Worm (Caenorhabditis elegans) whole organism, young adult: Measurements from ENCODE around the gene dlc-1.

Experiments
- B0019.2 ChIP-seq: fragments of 200-800 bp; sonication (Bioruptor generic); conservative IDR thresholded peaks from 2 replicates; pipeline ENCODE4 v1.3.6; 2022; ENCODE audit warnings: missing genetic modification reagents, missing genetic modification characterization, missing compliant biosample characterization
- B0336.3 ChIP-seq: fragments of 200-800 bp; sonication (Bioruptor generic); IDR thresholded peaks from 2 replicates; pipeline ENCODE4 v1.3.6; 2022; ENCODE audit warnings: missing genetic modification characterization, missing compliant biosample characterization
- C17E4.6 ChIP-seq: fragments of 200-800 bp; sonication (Bioruptor generic); IDR thresholded peaks from 2 replicates; pipeline ENCODE4 v1.3.6; 2022; ENCODE audit warnings: missing genetic modification reagents, missing genetic modification characterization, missing compliant biosample characterization
- D2030.7 ChIP-seq: fragments of 200-800 bp; sonication (Bioruptor generic); IDR thresholded peaks from 2 replicates; pipeline ENCODE4 v1.3.6; 2022; ENCODE audit warnings: missing genetic modification reagents, missing genetic modification characterization, missing compliant biosample characterization
- F10E7.11 ChIP-seq: sonication (generic microtip); optimal IDR thresholded peaks from 2 replicates; lab custom pipeline; 2017; ENCODE audit warnings: mild to moderate bottlenecking, missing genetic modification characterization, moderate library complexity, missing compliant biosample characterization
- F22D6.2 ChIP-seq: sonication (generic microtip); optimal IDR thresholded peaks from 2 replicates; lab custom pipeline; 2016; ENCODE audit warnings: mild to moderate bottlenecking, missing genetic modification characterization, missing compliant biosample characterization
- K12H6.12 ChIP-seq: fragments of 200-800 bp; sonication (Bioruptor generic); optimal IDR thresholded peaks from 2 replicates; lab custom pipeline; 2018; ENCODE audit warnings: mild to moderate bottlenecking, missing genetic modification characterization, missing compliant biosample characterization
- T07F8.4 ChIP-seq: sonication (generic microtip); optimal IDR thresholded peaks from 2 replicates; lab custom pipeline; 2016; ENCODE audit warnings: mild to moderate bottlenecking, missing genetic modification characterization, moderate library complexity, missing compliant biosample characterization
- Y53F4B.3 ChIP-seq: fragments of 200-800 bp; sonication (Bioruptor generic); IDR thresholded peaks from 2 replicates; pipeline ENCODE4 v1.3.6; 2022; ENCODE audit warnings: missing genetic modification reagents, missing genetic modification characterization, missing compliant biosample characterization
- Y53G8AR.9 ChIP-seq: fragments of 200-800 bp; sonication (Bioruptor generic); conservative IDR thresholded peaks from 2 replicates; pipeline ENCODE4 v1.3.6; 2022; ENCODE audit warnings: missing genetic modification reagents, missing genetic modification characterization, missing compliant biosample characterization
- Y95B8A.8 ChIP-seq: fragments of 200-800 bp; sonication (Bioruptor generic); IDR thresholded peaks from 2 replicates; pipeline ENCODE4 v1.3.6; 2022; ENCODE audit warnings: missing genetic modification reagents, missing genetic modification characterization, missing compliant biosample characterization
- ZK185.1 ChIP-seq: sonication (generic microtip); optimal IDR thresholded peaks from 2 replicates; lab custom pipeline; 2016; ENCODE audit warnings: mild to moderate bottlenecking, missing genetic modification characterization, missing compliant biosample characterization; ENCODE audit not compliant: poor library complexity, severe bottlenecking
- aptf-3 ChIP-seq: fragments of 200-800 bp; sonication (Bioruptor generic); IDR thresholded peaks from 2 replicates; pipeline ENCODE4 v1.3.6; 2022; ENCODE audit warnings: missing genetic modification characterization, missing compliant biosample characterization
- atf-7 ChIP-seq: sonication (generic microtip); optimal IDR thresholded peaks from 2 replicates; lab custom pipeline; 2017; ENCODE audit warnings: mild to moderate bottlenecking, missing genetic modification characterization, missing compliant biosample characterization
- attf-6 ChIP-seq: fragments of 200-800 bp; sonication (Bioruptor generic); IDR thresholded peaks from 2 replicates; pipeline ENCODE4 v1.3.6; 2022; ENCODE audit warnings: missing genetic modification reagents, missing genetic modification characterization, missing compliant biosample characterization
- bed-2 ChIP-seq: fragments of 200-800 bp; sonication (Bioruptor generic); IDR thresholded peaks from 2 replicates; pipeline ENCODE4 v1.3.6; 2022; ENCODE audit warnings: missing genetic modification reagents, missing genetic modification characterization, missing compliant biosample characterization
- cebp-1 ChIP-seq, 2 experiments: fragments of 200-800 bp in 1 of 2; sonication (Bioruptor generic) in 1 of 2; sonication (generic microtip) in 1 of 2; IDR thresholded peaks in 1 of 2; optimal IDR thresholded peaks in 1 of 2; 2 replicates each; pipeline versions ENCODE4 v1.3.6 to Lab custom; 2017 to 2022; ENCODE audit warnings: missing compliant biosample characterization in 2 of 2, missing genetic modification characterization in 2 of 2, mild to moderate bottlenecking in 1 of 2, missing genetic modification reagents in 1 of 2, moderate library complexity in 1 of 2
- ceh-100 ChIP-seq: fragments of 200-800 bp; sonication (Bioruptor generic); IDR thresholded peaks from 2 replicates; pipeline ENCODE4 v1.3.6; 2022; ENCODE audit warnings: missing genetic modification reagents, missing genetic modification characterization, missing compliant biosample characterization
- him-1 ChIP-seq: sonication (generic microtip); optimal IDR thresholded peaks from 2 replicates; lab custom pipeline; 2016; ENCODE audit warnings: missing genotype, missing genetic modification reagents, missing genetic modification characterization, missing compliant biosample characterization
- lag-1 ChIP-seq: fragments of 200-800 bp; sonication (Bioruptor generic); IDR thresholded peaks from 2 replicates; pipeline ENCODE4 v1.3.6; 2022; ENCODE audit warnings: missing genetic modification reagents, missing genetic modification characterization, missing compliant biosample characterization
- lin-26 ChIP-seq: fragments of 200-800 bp; sonication (Bioruptor generic); IDR thresholded peaks from 2 replicates; pipeline ENCODE4 v1.3.6; 2022; ENCODE audit warnings: missing genetic modification reagents, missing genetic modification characterization, missing compliant biosample characterization
- madf-6 ChIP-seq: fragments of 200-800 bp; sonication (Bioruptor generic); IDR thresholded peaks from 2 replicates; pipeline ENCODE4 v1.3.6; 2022; ENCODE audit warnings: missing genetic modification reagents, missing genetic modification characterization, missing compliant biosample characterization
- madf-8 ChIP-seq: fragments of 200-800 bp; sonication (Bioruptor generic); conservative IDR thresholded peaks from 2 replicates; pipeline ENCODE4 v1.3.6; 2022; ENCODE audit warnings: missing genetic modification reagents, missing genetic modification characterization, missing compliant biosample characterization
- mxl-1 ChIP-seq: sonication (generic microtip); optimal IDR thresholded peaks from 2 replicates; lab custom pipeline; 2016; ENCODE audit warnings: missing genetic modification characterization, missing compliant biosample characterization
- nfya-1 ChIP-seq: sonication (generic microtip); optimal IDR thresholded peaks from 2 replicates; lab custom pipeline; 2017; ENCODE audit warnings: antibody characterized with exemption, missing compliant biosample characterization, missing genetic modification characterization, borderline replicate concordance; ENCODE audit not compliant: insufficient read depth
- nfya-2 ChIP-seq: fragments of 200-800 bp; sonication (Bioruptor generic); IDR thresholded peaks from 2 replicates; pipeline ENCODE4 v1.3.6; 2022; ENCODE audit warnings: missing genetic modification reagents, missing genetic modification characterization, missing compliant biosample characterization
- nhr-120 ChIP-seq: fragments of 200-800 bp; sonication (Bioruptor generic); IDR thresholded peaks from 2 replicates; pipeline ENCODE4 v1.3.6; 2022; ENCODE audit warnings: missing genetic modification characterization, missing compliant biosample characterization
- nhr-179 ChIP-seq: sonication (generic microtip); optimal IDR thresholded peaks from 2 replicates; lab custom pipeline; 2016; ENCODE audit warnings: mild to moderate bottlenecking, missing genetic modification characterization, missing compliant biosample characterization
- pbrm-1 ChIP-seq: fragments of 200-800 bp; sonication (Bioruptor generic); IDR thresholded peaks from 2 replicates; pipeline ENCODE4 v1.3.6; 2022; ENCODE audit warnings: missing genetic modification reagents, missing genetic modification characterization, missing compliant biosample characterization
- rcor-1 ChIP-seq: fragments of 200-800 bp; sonication (Bioruptor generic); IDR thresholded peaks from 2 replicates; pipeline ENCODE4 v1.3.6; 2022; ENCODE audit warnings: missing genetic modification reagents, missing genetic modification characterization, missing compliant biosample characterization
- repo-1 ChIP-seq: sonication (generic microtip); optimal IDR thresholded peaks from 2 replicates; lab custom pipeline; 2017; ENCODE audit warnings: mild to moderate bottlenecking, missing genetic modification characterization, missing compliant biosample characterization
- sdz-38 ChIP-seq: sonication (generic microtip); optimal IDR thresholded peaks from 2 replicates; lab custom pipeline; 2016; ENCODE audit warnings: missing genotype, missing genetic modification characterization, missing compliant biosample characterization
- sea-2 ChIP-seq: fragments of 200-800 bp; sonication (Bioruptor generic); IDR thresholded peaks from 2 replicates; pipeline ENCODE4 v1.3.6; 2022; ENCODE audit warnings: missing genetic modification characterization, missing compliant biosample characterization
- snpc-1.3 ChIP-seq: sonication (generic microtip); optimal IDR thresholded peaks from 2 replicates; lab custom pipeline; 2017; ENCODE audit warnings: missing genetic modification characterization, mild to moderate bottlenecking, missing compliant biosample characterization, antibody characterized with exemption, moderate library complexity, missing genotype, missing genetic modification reagents; ENCODE audit not compliant: insufficient read depth
- sptf-2 ChIP-seq: fragments of 200-800 bp; sonication (Bioruptor generic); optimal IDR thresholded peaks from 2 replicates; lab custom pipeline; 2018; ENCODE audit warnings: mild to moderate bottlenecking, missing genetic modification characterization, missing compliant biosample characterization
- tlf-1 ChIP-seq: fragments of 200-800 bp; sonication (Bioruptor generic); optimal IDR thresholded peaks from 2 replicates; lab custom pipeline; 2018; ENCODE audit warnings: mild to moderate bottlenecking, missing genetic modification characterization, missing compliant biosample characterization
- ztf-6 ChIP-seq: fragments of 200-800 bp; sonication (Bioruptor generic); IDR thresholded peaks from 2 replicates; pipeline ENCODE4 v1.3.6; 2022; ENCODE audit warnings: missing genetic modification reagents, missing genetic modification characterization, missing compliant biosample characterization

Gene dlc-1

ce11 chrIII:6482918-6483317 is 19.3 kb upstream of the dlc-1 start, which contains the start of gene chtb-2:
Gene chtb-2, plus strand, starts transcription at chrIII:6483218.
- no peak for TF ChIP-seq nhr-179 (tag; lab: Kevin White, UChicago)
- TF ChIP-seq sdz-38 (tag; lab: Kevin White, UChicago) = no peak
- no peak for TF ChIP-seq rcor-1 (GFP tag; lab: Robert Waterston, UW)
- no peak for TF ChIP-seq F10E7.11 (tag; lab: Kevin White, UChicago)
- TF ChIP-seq ZK185.1 (tag; lab: Kevin White, UChicago) = no peak
- TF ChIP-seq bed-2 (GFP tag; lab: Robert Waterston, UW) = no peak
- TF ChIP-seq pbrm-1 (GFP tag; lab: Robert Waterston, UW) = no peak
- no peak for TF ChIP-seq nfya-2 (GFP tag; lab: Robert Waterston, UW)
- no peak for TF ChIP-seq him-1 (tag; lab: Kevin White, UChicago)
- no peak for TF ChIP-seq madf-6 (GFP tag; lab: Robert Waterston, UW)
- TF ChIP-seq B0019.2 (GFP tag; lab: Robert Waterston, UW) = no peak
- TF ChIP-seq, all 124 proteins: peak for 0

ce11 chrIII:6479439-6479838 is 15.9 kb upstream of the dlc-1 start:
- TF ChIP-seq cebp-1 (GFP tag; IDR thresholded peaks at IDR 0.05; lab: Robert Waterston, UW) = no peak
- TF ChIP-seq cebp-1 (tag; optimal IDR thresholded peaks at IDR 0.05; lab: Kevin White, UChicago) = no peak
- no peak for TF ChIP-seq mxl-1 (tag; lab: Kevin White, UChicago)
- TF ChIP-seq Y53G8AR.9 = no peak
- no peak for TF ChIP-seq tlf-1 (GFP tag; lab: Kevin White, UChicago)
- no peak for TF ChIP-seq aptf-3
- TF ChIP-seq, all 124 proteins: peak for 0

- TF ChIP-seq sea-2 (GFP tag; lab: Robert Waterston, UW) (no peak), atf-7 (tag; lab: Kevin White, UChicago) (no peak), nhr-179 (tag; lab: Kevin White, UChicago) (no peak), sptf-2 (GFP tag; lab: Kevin White, UChicago) (no peak), ceh-100 (no peak), ztf-6 (no peak), lin-26 (GFP tag; lab: Robert Waterston, UW) (no peak), nhr-120 (GFP tag; lab: Robert Waterston, UW) (no peak), attf-6 (GFP tag; lab: Robert Waterston, UW) (no peak), lag-1 (GFP tag; lab: Robert Waterston, UW) (no peak), K12H6.12 (tag; lab: Kevin White, UChicago) (no peak)
Observed at ce11 chrIII:6478256-6479004, 14.9 kb upstream of the dlc-1 start, which contains the start of gene zip-8. Gene zip-8, plus strand, starts transcription at chrIII:6478955.

- TF ChIP-seq T07F8.4 (no peak), snpc-1.3 (tag; lab: Kevin White, UChicago) (no peak), ceh-100 (no peak), madf-8 (GFP tag; lab: Robert Waterston, UW) (no peak), F22D6.2 (no peak), Y53F4B.3 (GFP tag; lab: Robert Waterston, UW) (no peak), C17E4.6 (no peak), nhr-120 (GFP tag; lab: Robert Waterston, UW) (no peak), D2030.7 (GFP tag; lab: Robert Waterston, UW) (no peak), B0336.3 (GFP tag; lab: Robert Waterston, UW) (no peak), nfya-1 (tag; lab: Kevin White, UChicago) (no peak), tlf-1 (GFP tag; lab: Kevin White, UChicago) (no peak), repo-1 (tag; lab: Kevin White, UChicago) (no peak), Y95B8A.8 (no peak)
Observed at ce11 chrIII:6476380-6476779, 12.8 kb upstream of the dlc-1 start.
